Worm (Caenorhabditis elegans): ENCODE results near the gene Y55F3BR.10.

DNA sequence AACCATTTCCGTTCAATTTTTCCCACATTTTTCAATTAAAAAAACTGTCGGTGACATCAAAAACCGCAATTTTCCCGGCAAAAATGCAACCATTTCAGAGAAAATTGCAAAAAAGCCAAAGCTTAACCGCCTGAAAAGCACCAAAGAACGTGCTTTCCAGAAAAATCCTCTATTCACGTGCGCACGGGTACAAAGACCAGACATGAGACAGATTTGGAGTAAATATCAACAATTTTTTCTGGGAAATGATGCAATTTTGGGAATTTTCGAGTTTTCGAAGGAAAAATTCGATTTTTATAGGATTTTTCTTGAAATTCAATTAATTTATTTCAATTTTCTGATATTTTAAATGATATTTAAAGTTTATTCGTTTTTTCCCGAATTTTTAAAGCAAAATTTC lies 3.1 kb upstream of the Y55F3BR.10 start:
- no peak for TF ChIP-seq tbx-11 (GFP tag; IDR thresholded peaks at IDR 0.05)
- no peak for TF ChIP-seq flt-1 (GFP tag; IDR thresholded peaks at IDR 0.05)
- no peak for TF ChIP-seq hnd-1 (tag; optimal IDR thresholded peaks at IDR 0.05)
- no peak for TF ChIP-seq tra-4 (tag; optimal IDR thresholded peaks at IDR 0.05)
- no peak for TF ChIP-seq hmg-4 (GFP tag; optimal IDR thresholded peaks at IDR 0.05)
- TF ChIP-seq ceh-13 (GFP tag; optimal IDR thresholded peaks at IDR 0.05): no peak
- TF ChIP-seq hmbx-1 (tag; optimal IDR thresholded peaks at IDR 0.05): no peak

Data from whole organism, early embryonic.